Worm (Caenorhabditis elegans) whole organism, late embryonic: ENCODE results near the gene nhr-249.

Experiments used
- C08G9.2 ChIP-seq: sonication (generic microtip); optimal IDR thresholded peaks from 2 replicates; lab custom pipeline; 2016; ENCODE audit warnings: mild to moderate bottlenecking, missing genetic modification characterization, moderate library complexity, missing compliant biosample characterization
- C38D4.7 ChIP-seq: fragments of 200-800 bp; sonication (Bioruptor generic); optimal IDR thresholded peaks from 2 replicates; lab custom pipeline; 2018; ENCODE audit warnings: mild to moderate bottlenecking, missing genetic modification characterization, moderate library complexity, missing compliant biosample characterization
- K02D7.2 ChIP-seq: sonication (generic microtip); optimal IDR thresholded peaks from 2 replicates; lab custom pipeline; 2017; ENCODE audit warnings: mild to moderate bottlenecking, missing genetic modification characterization, missing compliant biosample characterization
- K09A11.1 ChIP-seq: sonication (generic microtip); optimal IDR thresholded peaks from 2 replicates; lab custom pipeline; 2017; ENCODE audit warnings: antibody characterized with exemption, mild to moderate bottlenecking, missing genetic modification characterization, missing compliant biosample characterization; ENCODE audit not compliant: insufficient read depth
- T23F11.4 ChIP-seq: fragments of 200-800 bp; sonication (Bioruptor generic); optimal IDR thresholded peaks from 2 replicates; lab custom pipeline; 2018; ENCODE audit warnings: mild to moderate bottlenecking, missing genetic modification characterization, missing compliant biosample characterization
- Y22D7AL.16 ChIP-seq: sonication (generic microtip); optimal IDR thresholded peaks from 2 replicates; lab custom pipeline; 2016; ENCODE audit warnings: missing genetic modification characterization, missing compliant biosample characterization
- ahr-1 ChIP-seq: sonication (generic microtip); optimal IDR thresholded peaks from 2 replicates; lab custom pipeline; 2016; ENCODE audit warnings: missing genetic modification characterization, missing compliant biosample characterization
- ama-1 ChIP-seq: fragments of 150-350 bp; optimal IDR thresholded peaks from 2 replicates; lab custom pipeline; 2014
- ceh-2 ChIP-seq: sonication (generic microtip); optimal IDR thresholded peaks from 2 replicates; lab custom pipeline; 2016; ENCODE audit warnings: missing genotype, missing genetic modification characterization, missing compliant biosample characterization
- ceh-22 ChIP-seq: sonication (generic microtip); optimal IDR thresholded peaks from 2 replicates; lab custom pipeline; 2017; ENCODE audit warnings: missing biosample characterization, missing genetic modification characterization
- ceh-24 ChIP-seq: sonication (generic microtip); optimal IDR thresholded peaks from 2 replicates; lab custom pipeline; 2016; ENCODE audit warnings: mild to moderate bottlenecking, missing genetic modification characterization, missing compliant biosample characterization
- ceh-30 ChIP-seq: fragments of 150-350 bp; optimal IDR thresholded peaks from 2 replicates; lab custom pipeline; 2014; ENCODE audit warnings: missing biosample characterization, missing genetic modification characterization
- ceh-34 ChIP-seq: sonication (generic microtip); optimal IDR thresholded peaks from 2 replicates; lab custom pipeline; 2016; ENCODE audit warnings: mild to moderate bottlenecking, missing genetic modification characterization, missing compliant biosample characterization
- ceh-45 ChIP-seq: fragments of 200-800 bp; sonication (Bioruptor generic); IDR thresholded peaks from 2 replicates; pipeline ENCODE4 v1.3.6; 2022; ENCODE audit warnings: missing genetic modification reagents, missing genetic modification characterization, missing compliant biosample characterization
- ceh-48 ChIP-seq: sonication (generic microtip); optimal IDR thresholded peaks from 2 replicates; lab custom pipeline; 2016; ENCODE audit warnings: missing genetic modification characterization, inconsistent platforms, missing compliant biosample characterization
- che-1 ChIP-seq: sonication (generic microtip); optimal IDR thresholded peaks from 2 replicates; lab custom pipeline; 2016; ENCODE audit warnings: mild to moderate bottlenecking, missing genetic modification characterization, missing compliant biosample characterization
- elt-2 ChIP-seq: sonication (generic microtip); optimal IDR thresholded peaks from 2 replicates; lab custom pipeline; 2016; ENCODE audit warnings: missing genetic modification reagents, missing genetic modification characterization, missing compliant biosample characterization
- elt-4 ChIP-seq: sonication (generic microtip); optimal IDR thresholded peaks from 2 replicates; lab custom pipeline; 2016; ENCODE audit warnings: missing genetic modification characterization, missing compliant biosample characterization
- ets-4 ChIP-seq: sonication (generic microtip); optimal IDR thresholded peaks from 2 replicates; lab custom pipeline; 2016; ENCODE audit warnings: missing genetic modification characterization, missing compliant biosample characterization
- eyg-1 ChIP-seq: sonication (generic microtip); optimal IDR thresholded peaks from 2 replicates; lab custom pipeline; 2016; ENCODE audit warnings: missing genotype, missing genetic modification characterization, missing compliant biosample characterization
- fax-1 ChIP-seq: sonication (generic microtip); optimal IDR thresholded peaks from 2 replicates; lab custom pipeline; 2016; ENCODE audit warnings: missing genotype, missing genetic modification characterization, missing compliant biosample characterization
- fkh-10 ChIP-seq: fragments of 150-350 bp; optimal IDR thresholded peaks from 2 replicates; lab custom pipeline; 2014; ENCODE audit warnings: missing biosample characterization, missing genetic modification reagents, missing genetic modification characterization
- gmeb-2 ChIP-seq: sonication (generic microtip); optimal IDR thresholded peaks from 2 replicates; lab custom pipeline; 2016; ENCODE audit warnings: missing genetic modification characterization, inconsistent platforms, missing compliant biosample characterization
- hlh-13 ChIP-seq: fragments of 200-800 bp; sonication (Bioruptor generic); optimal IDR thresholded peaks from 2 replicates; lab custom pipeline; 2018; ENCODE audit warnings: mild to moderate bottlenecking, missing genetic modification characterization, missing compliant biosample characterization
- hlh-15 ChIP-seq: sonication (generic microtip); optimal IDR thresholded peaks from 2 replicates; lab custom pipeline; 2016; ENCODE audit warnings: missing genetic modification characterization, missing compliant biosample characterization
- hlh-8 ChIP-seq: sonication (generic microtip); optimal IDR thresholded peaks from 2 replicates; lab custom pipeline; 2016; ENCODE audit warnings: missing genotype, missing genetic modification characterization, missing compliant biosample characterization
- lim-6 ChIP-seq: sonication (generic microtip); optimal IDR thresholded peaks from 2 replicates; lab custom pipeline; 2016; ENCODE audit warnings: missing genetic modification characterization, missing compliant biosample characterization
- lin-11 ChIP-seq: fragments of 200-800 bp; sonication (Bioruptor generic); optimal IDR thresholded peaks from 2 replicates; lab custom pipeline; 2018; ENCODE audit warnings: mild to moderate bottlenecking, missing genetic modification characterization, missing compliant biosample characterization
- nfya-1 ChIP-seq: sonication (generic microtip); optimal IDR thresholded peaks from 2 replicates; lab custom pipeline; 2017; ENCODE audit warnings: missing genetic modification characterization, mild to moderate bottlenecking, missing compliant biosample characterization, antibody characterized with exemption, moderate library complexity
- nhr-11 ChIP-seq: fragments of 150-350 bp; optimal IDR thresholded peaks from 2 replicates; lab custom pipeline; 2014; ENCODE audit warnings: missing biosample characterization, missing genetic modification characterization
- npax-4 ChIP-seq: sonication (generic microtip); optimal IDR thresholded peaks from 2 replicates; lab custom pipeline; 2016; ENCODE audit warnings: missing genetic modification characterization, missing compliant biosample characterization
- pha-4 ChIP-seq: fragments of 150-350 bp; optimal IDR thresholded peaks from 2 replicates; lab custom pipeline; 2018; ENCODE audit warnings: missing biosample characterization, missing genetic modification reagents, missing genetic modification characterization
- syd-9 ChIP-seq: sonication (generic microtip); optimal IDR thresholded peaks from 2 replicates; lab custom pipeline; 2016; ENCODE audit warnings: mild to moderate bottlenecking, missing genetic modification characterization, moderate library complexity, missing compliant biosample characterization
- tbx-2 ChIP-seq: sonication (generic microtip); optimal IDR thresholded peaks from 2 replicates; lab custom pipeline; 2016; ENCODE audit warnings: missing genetic modification characterization, missing compliant biosample characterization
- ttx-3 ChIP-seq: sonication (generic microtip); optimal IDR thresholded peaks from 2 replicates; lab custom pipeline; 2016; ENCODE audit warnings: missing genetic modification reagents, missing genetic modification characterization, missing compliant biosample characterization
- unc-3 ChIP-seq, 2 experiments: fragments of 200-800 bp in 1 of 2; sonication (Bioruptor generic) in 1 of 2; sonication (generic microtip) in 1 of 2; conservative IDR thresholded peaks in 1 of 2; optimal IDR thresholded peaks in 1 of 2; 2 replicates each; pipeline versions ENCODE4 v1.3.6 to Lab custom; 2016 to 2022; ENCODE audit warnings: missing compliant biosample characterization in 2 of 2, missing genetic modification characterization in 2 of 2, missing genetic modification reagents in 1 of 2
- unc-42 ChIP-seq: sonication (generic microtip); optimal IDR thresholded peaks from 2 replicates; lab custom pipeline; 2016; ENCODE audit warnings: missing genotype, missing genetic modification characterization, missing compliant biosample characterization
- unc-55 ChIP-seq: sonication (generic microtip); optimal IDR thresholded peaks from 2 replicates; lab custom pipeline; 2017; ENCODE audit warnings: missing biosample characterization, missing genetic modification reagents, missing genetic modification characterization
- unc-86 ChIP-seq: sonication (generic microtip); optimal IDR thresholded peaks from 2 replicates; lab custom pipeline; 2016; ENCODE audit warnings: missing genetic modification characterization, missing compliant biosample characterization
- zip-5 ChIP-seq: sonication (generic microtip); optimal IDR thresholded peaks from 2 replicates; lab custom pipeline; 2016; ENCODE audit warnings: missing genetic modification characterization, missing compliant biosample characterization
- ztf-16 ChIP-seq: sonication (generic microtip); optimal IDR thresholded peaks from 2 replicates; lab custom pipeline; 2017; ENCODE audit warnings: missing genetic modification characterization, missing compliant biosample characterization

The nhr-249 gene

ce11 chrIV:6941101-6941500 is 31.2 kb downstream of the nhr-249 start:
- TF ChIP-seq ama-1 (lab: Kevin White, UChicago) (no peak), ttx-3 (tag; lab: Kevin White, UChicago) (no peak), ceh-45 (GFP tag; lab: Robert Waterston, UW) (no peak), C38D4.7 (GFP tag; lab: Kevin White, UChicago) (no peak), fkh-10 (GFP tag; lab: Kevin White, UChicago) (no peak), C08G9.2 (no peak), T23F11.4 (GFP tag; lab: Kevin White, UChicago) (no peak), eyg-1 (tag; lab: Kevin White, UChicago) (no peak), ceh-24 (no peak), npax-4 (tag; lab: Kevin White, UChicago) (no peak), ceh-30 (tag; lab: Kevin White, UChicago) (no peak), che-1 (tag; lab: Kevin White, UChicago) (no peak), fax-1 (tag; lab: Kevin White, UChicago) (no peak), nfya-1 (tag; lab: Kevin White, UChicago) (no peak), unc-55 (no peak), K02D7.2 (no peak), ceh-34 (tag; lab: Kevin White, UChicago) (no peak), unc-42 (tag; lab: Kevin White, UChicago) (no peak)

ce11 chrIV:6937548-6937947 is 34.8 kb downstream of the nhr-249 start, which contains the start of gene npr-12:
Gene npr-12 (minus strand): TSS chrIV:6937648.
- TF ChIP-seq ceh-22 (tag; lab: Kevin White, UChicago): no peak

- TF ChIP-seq tbx-2 (tag; lab: Kevin White, UChicago) (no peak), elt-2 (tag; lab: Kevin White, UChicago) (peak; percentile 48)
These were observed 43.9 kb downstream of the nhr-249 start, which contains the start of gene cest-6 for ce11 chrIV:6928417-6928816. Gene cest-6 (minus strand): TSS chrIV:6928517.

- no peak for TF ChIP-seq pha-4 (tag; lab: Kevin White, UChicago)
- TF ChIP-seq lim-6 (tag; lab: Kevin White, UChicago): no peak
- TF ChIP-seq zip-5: no peak
- TF ChIP-seq ztf-16 (tag; lab: Kevin White, UChicago): no peak
- TF ChIP-seq ama-1 (lab: Kevin White, UChicago): no peak
- no peak for TF ChIP-seq ets-4
- no peak for TF ChIP-seq ceh-24
- no peak for TF ChIP-seq unc-86 (tag; lab: Kevin White, UChicago)
- TF ChIP-seq fkh-10 (GFP tag; lab: Kevin White, UChicago): no peak
- TF ChIP-seq ceh-48 (tag; lab: Kevin White, UChicago): no peak
- no peak for TF ChIP-seq K02D7.2
- TF ChIP-seq che-1 (tag; lab: Kevin White, UChicago): no peak
- TF ChIP-seq gmeb-2 (tag; lab: Kevin White, UChicago): no peak
- no peak for TF ChIP-seq nhr-11
- TF ChIP-seq ceh-2 (tag; lab: Kevin White, UChicago): no peak
- no peak for TF ChIP-seq lin-11 (tag; lab: Kevin White, UChicago)
- no peak for TF ChIP-seq hlh-15 (tag; lab: Kevin White, UChicago)
- no peak for TF ChIP-seq ahr-1 (tag; lab: Kevin White, UChicago)
- TF ChIP-seq K09A11.1: no peak
- TF ChIP-seq, all 69 proteins: peak for 0
These were observed 46.8 kb downstream of the nhr-249 start for ce11 chrIV:6925520-6925919.

ce11 chrIV:6923070-6923469 is 49.3 kb downstream of the nhr-249 start, which contains the start of gene T22D1.1:
Gene T22D1.1 (plus strand): TSS chrIV:6923370.
- TF ChIP-seq ahr-1 (tag; lab: Kevin White, UChicago): no peak
- TF ChIP-seq Y22D7AL.16 (tag; lab: Kevin White, UChicago): no peak
- TF ChIP-seq ceh-45 (GFP tag; lab: Robert Waterston, UW): no peak
- no peak for TF ChIP-seq ttx-3 (tag; lab: Kevin White, UChicago)
- no peak for TF ChIP-seq unc-42 (tag; lab: Kevin White, UChicago)
- TF ChIP-seq hlh-13 (GFP tag; lab: Kevin White, UChicago): no peak
- no peak for TF ChIP-seq elt-4 (tag; lab: Kevin White, UChicago)
- no peak for TF ChIP-seq syd-9 (tag; lab: Kevin White, UChicago)
- no peak for TF ChIP-seq hlh-8 (tag; lab: Kevin White, UChicago)
- no peak for TF ChIP-seq unc-3 (GFP tag; conservative IDR thresholded peaks at IDR 0.05; lab: Robert Waterston, UW)
- no peak for TF ChIP-seq unc-3 (tag; optimal IDR thresholded peaks at IDR 0.05; lab: Kevin White, UChicago)
- TF ChIP-seq C38D4.7 (GFP tag; lab: Kevin White, UChicago): no peak
